Fruit fly (Drosophila melanogaster): ENCODE results near the gene Vps2.

DNA sequence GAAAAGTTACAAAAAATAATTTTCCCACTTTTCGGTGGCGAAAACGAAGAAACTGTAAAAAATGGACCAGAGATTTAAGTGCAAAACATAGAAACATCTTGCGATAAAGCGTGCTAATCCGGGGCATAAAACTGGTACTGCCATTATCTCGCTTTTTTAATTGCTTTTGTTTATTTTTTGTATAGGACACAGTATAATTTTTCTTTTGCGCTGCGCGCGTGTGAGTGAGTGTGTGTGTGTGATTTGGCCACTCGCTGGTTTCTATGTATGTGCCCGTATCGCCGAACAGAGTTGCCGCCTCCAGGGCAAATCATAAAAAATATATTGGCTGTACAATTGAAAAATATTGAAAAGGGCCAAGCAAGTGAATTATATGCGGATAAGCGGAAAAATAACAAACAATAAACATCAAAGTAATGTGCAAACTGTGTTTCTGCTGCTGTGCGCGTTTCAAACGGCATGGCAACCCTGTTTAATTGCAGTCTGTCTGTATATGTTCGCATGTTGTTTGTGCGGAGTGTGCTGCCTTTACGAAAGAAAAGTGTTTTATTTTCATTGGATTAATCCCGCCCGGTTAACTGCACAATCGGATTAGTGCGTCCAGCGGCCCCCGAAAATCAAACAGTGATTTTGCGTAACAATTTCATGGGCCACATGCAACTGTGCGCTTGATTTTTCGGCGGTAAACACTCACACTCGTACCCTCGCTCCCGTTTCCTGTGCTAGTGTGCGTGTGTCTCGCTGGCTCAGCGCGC is 10.3 kb upstream of the Vps2 start:
- TF ChIP-seq pad (GFP tag; optimal IDR thresholded peaks at IDR 0.05) = peak; percentile 70
- peak; percentile 87 for TF ChIP-seq CG1620 (GFP tag; optimal IDR thresholded peaks at IDR 0.05)
- TF ChIP-seq tj (GFP tag; optimal IDR thresholded peaks at IDR 0.05) = peak; percentile 81

All from whole organism, adult.